Fruit fly (Drosophila melanogaster) whole organism, embryonic: ENCODE data around the gene Sema5c.

Experiments used
- Atf-2 ChIP-seq: fragments of 200-800 bp; sonication (Bioruptor generic); optimal IDR thresholded peaks from 2 replicates; lab custom pipeline; 2016; ENCODE audit warnings: missing biosample characterization, missing genetic modification characterization
- Atf6 ChIP-seq: fragments of 200-800 bp; sonication (Bioruptor generic); IDR thresholded peaks from 2 replicates; pipeline ENCODE4 v1.3.6; 2022; ENCODE audit warnings: missing biosample characterization, missing genetic modification characterization
- Blimp-1 ChIP-seq: fragments of 200-800 bp; sonication (Bioruptor generic); optimal IDR thresholded peaks from 3 replicates; lab custom pipeline; 2018; ENCODE audit warnings: missing biosample characterization, missing genetic modification characterization, mild to moderate bottlenecking, moderate library complexity, missing genetic modification reagents
- C15 ChIP-seq: fragments of 200-800 bp; sonication (Bioruptor generic); IDR thresholded peaks from 3 replicates; pipeline ENCODE4 v1.3.6; 2022; ENCODE audit warnings: missing biosample characterization, missing genetic modification characterization
- CG1233 ChIP-seq: fragments of 200-800 bp; sonication (Bioruptor generic); optimal IDR thresholded peaks from 4 replicates; lab custom pipeline; 2018; ENCODE audit warnings: missing biosample characterization, mild to moderate bottlenecking, missing genetic modification characterization
- CG12942 ChIP-seq: fragments of 200-800 bp; sonication (Bioruptor generic); optimal IDR thresholded peaks from 3 replicates; lab custom pipeline; 2016; ENCODE audit warnings: missing biosample characterization, missing genetic modification characterization
- CG13123 ChIP-seq: fragments of 200-800 bp; sonication (Bioruptor generic); optimal IDR thresholded peaks from 2 replicates; lab custom pipeline; 2016; ENCODE audit warnings: missing biosample characterization, missing genetic modification characterization
- CG13296 ChIP-seq: fragments of 200-800 bp; sonication (Bioruptor generic); optimal IDR thresholded peaks from 3 replicates; lab custom pipeline; 2018; ENCODE audit warnings: missing biosample characterization, mild to moderate bottlenecking, missing genetic modification characterization
- CG15073 ChIP-seq: fragments of 200-800 bp; sonication (Bioruptor generic); optimal IDR thresholded peaks from 2 replicates; lab custom pipeline; 2016; ENCODE audit warnings: missing biosample characterization, missing genetic modification characterization
- CG15269 ChIP-seq: fragments of 200-800 bp; sonication (Bioruptor generic); optimal IDR thresholded peaks from 2 replicates; lab custom pipeline; 2018; ENCODE audit warnings: missing biosample characterization, mild to moderate bottlenecking, missing genetic modification characterization, moderate library complexity
- CG15696 ChIP-seq: fragments of 200-800 bp; sonication (Bioruptor generic); optimal IDR thresholded peaks from 2 replicates; lab custom pipeline; 2019; ENCODE audit warnings: missing biosample characterization, mild to moderate bottlenecking, missing genetic modification characterization, moderate library complexity
- CG16863 ChIP-seq: fragments of 200-800 bp; sonication (Bioruptor generic); optimal IDR thresholded peaks from 3 replicates; lab custom pipeline; 2016; ENCODE audit warnings: missing biosample characterization, missing genetic modification characterization
- CG17612 ChIP-seq: fragments of 200-800 bp; sonication (Bioruptor generic); IDR thresholded peaks from 2 replicates; pipeline ENCODE4 v1.3.6; 2022; ENCODE audit warnings: missing biosample characterization, missing genetic modification characterization
- CG32772 ChIP-seq: fragments of 200-800 bp; sonication (Bioruptor generic); IDR thresholded peaks from 2 replicates; pipeline ENCODE4 v1.3.6; 2022; ENCODE audit warnings: missing biosample characterization, missing genetic modification characterization
- CG34422 ChIP-seq: fragments of 200-800 bp; sonication (Bioruptor generic); IDR thresholded peaks from 3 replicates; pipeline ENCODE4 v1.3.6; 2022; ENCODE audit warnings: missing biosample characterization, missing genetic modification characterization
- CG4617 ChIP-seq: fragments of 200-800 bp; sonication (Bioruptor generic); optimal IDR thresholded peaks from 3 replicates; lab custom pipeline; 2016; ENCODE audit warnings: missing biosample characterization, missing genetic modification characterization, borderline replicate concordance
- CG7372 ChIP-seq: fragments of 200-800 bp; sonication (Bioruptor generic); IDR thresholded peaks from 2 replicates; pipeline ENCODE4 v1.3.6; 2022; ENCODE audit warnings: missing biosample characterization, missing genetic modification characterization
- CG8388 ChIP-seq: fragments of 200-800 bp; sonication (Bioruptor generic); optimal IDR thresholded peaks from 2 replicates; lab custom pipeline; 2019; ENCODE audit warnings: missing biosample characterization, mild to moderate bottlenecking, missing genetic modification characterization, moderate library complexity
- CTCF ChIP-seq: fragments of 200-800 bp; sonication (Bioruptor generic); optimal IDR thresholded peaks from 2 replicates; lab custom pipeline; 2017; ENCODE audit warnings: missing biosample characterization, mild to moderate bottlenecking, missing genetic modification characterization, moderate library complexity
- Eip74EF ChIP-seq, 2 experiments: fragments of 200-800 bp in 1 of 2; fragments of >200 bp in 1 of 2; sonication (Bioruptor generic) in 1 of 2; optimal IDR thresholded peaks; 2 replicates each; lab custom pipeline; 2017 to 2019; ENCODE audit warnings: missing biosample characterization in 2 of 2, missing genetic modification characterization in 2 of 2, mild to moderate bottlenecking in 1 of 2, moderate library complexity in 1 of 2
- H15 ChIP-seq: fragments of 200-800 bp; sonication (Bioruptor generic); IDR thresholded peaks from 3 replicates; pipeline ENCODE4 v1.3.6; 2022; ENCODE audit warnings: missing biosample characterization, missing genetic modification characterization
- Hsf ChIP-seq: fragments of 200-800 bp; sonication (Bioruptor generic); optimal IDR thresholded peaks from 3 replicates; lab custom pipeline; 2016; ENCODE audit warnings: missing biosample characterization, missing genetic modification characterization
- Opbp ChIP-seq: fragments of 200-800 bp; sonication (Bioruptor generic); IDR thresholded peaks from 3 replicates; pipeline ENCODE4 v1.3.6; 2022; ENCODE audit warnings: missing biosample characterization, missing genetic modification characterization; ENCODE audit not compliant: partially characterized antibody
- Sox100B ChIP-seq: fragments of 200-800 bp; sonication (Bioruptor generic); optimal IDR thresholded peaks from 3 replicates; lab custom pipeline; 2018; ENCODE audit warnings: missing biosample characterization, mild to moderate bottlenecking, missing genetic modification characterization
- Xrp1 ChIP-seq: fragments of 200-800 bp; sonication (Bioruptor generic); IDR thresholded peaks from 2 replicates; pipeline ENCODE4 v1.3.6; 2022; ENCODE audit warnings: missing biosample characterization, missing genetic modification characterization
- aop ChIP-seq: fragments of 200-800 bp; sonication (Bioruptor generic); IDR thresholded peaks from 2 replicates; pipeline ENCODE4 v1.3.6; 2022; ENCODE audit warnings: missing biosample characterization, missing genetic modification characterization
- bab2 ChIP-seq: fragments of 200-800 bp; sonication (Bioruptor generic); optimal IDR thresholded peaks from 2 replicates; lab custom pipeline; 2016; ENCODE audit warnings: missing biosample characterization, missing genetic modification characterization
- bbx ChIP-seq: fragments of 200-800 bp; sonication (Bioruptor generic); IDR thresholded peaks from 2 replicates; pipeline ENCODE4 v1.3.6; 2022; ENCODE audit warnings: missing biosample characterization, missing genetic modification characterization; ENCODE audit not compliant: partially characterized antibody
- btn ChIP-seq: fragments of 200-800 bp; sonication (Bioruptor generic); optimal IDR thresholded peaks from 2 replicates; lab custom pipeline; 2016; ENCODE audit warnings: missing biosample characterization, missing genetic modification characterization
- cato ChIP-seq: fragments of 200-800 bp; sonication (Bioruptor generic); optimal IDR thresholded peaks from 2 replicates; lab custom pipeline; 2016; ENCODE audit warnings: missing biosample characterization, missing genetic modification characterization, borderline replicate concordance
- caup ChIP-seq: fragments of 200-800 bp; sonication (Bioruptor generic); optimal IDR thresholded peaks from 3 replicates; lab custom pipeline; 2017; ENCODE audit warnings: missing biosample characterization, mild to moderate bottlenecking, missing genetic modification characterization, moderate library complexity; ENCODE audit not compliant: severe bottlenecking
- cg ChIP-seq: fragments of 200-800 bp; sonication (Bioruptor generic); optimal IDR thresholded peaks from 3 replicates; lab custom pipeline; 2019; ENCODE audit warnings: missing biosample characterization, mild to moderate bottlenecking, missing genetic modification characterization, moderate library complexity
- chif ChIP-seq, 2 experiments: fragments of 200-800 bp; sonication (Bioruptor generic); optimal IDR thresholded peaks; 3 replicates each; lab custom pipeline; 2016; ENCODE audit warnings: missing biosample characterization in 2 of 2, missing genetic modification characterization in 2 of 2
- chinmo ChIP-seq: fragments of 200-800 bp; sonication (Bioruptor generic); IDR thresholded peaks from 4 replicates; pipeline ENCODE4 v1.3.6; 2022; ENCODE audit warnings: missing biosample characterization, missing genetic modification characterization; ENCODE audit not compliant: partially characterized antibody
- dati ChIP-seq: fragments of 200-800 bp; sonication (Bioruptor generic); IDR thresholded peaks from 2 replicates; pipeline ENCODE4 v1.3.6; 2022; ENCODE audit warnings: missing biosample characterization, missing genetic modification characterization
- gem ChIP-seq: fragments of 200-800 bp; sonication (Bioruptor generic); optimal IDR thresholded peaks from 2 replicates; lab custom pipeline; 2019; ENCODE audit warnings: missing biosample characterization, mild to moderate bottlenecking, missing genetic modification characterization, moderate library complexity
- gro ChIP-seq: fragments of 200-800 bp; sonication (Bioruptor generic); optimal IDR thresholded peaks from 2 replicates; lab custom pipeline; 2016; ENCODE audit warnings: missing biosample characterization, missing genetic modification characterization
- hb ChIP-seq: fragments of 200-800 bp; sonication (Bioruptor generic); IDR thresholded peaks from 3 replicates; pipeline ENCODE4 v1.3.6; 2022; ENCODE audit warnings: missing biosample characterization, missing genetic modification characterization; ENCODE audit not compliant: partially characterized antibody
- hth ChIP-seq: fragments of >200 bp; optimal IDR thresholded peaks from 2 replicates; lab custom pipeline; 2017; ENCODE audit warnings: inconsistent platforms
- jumu ChIP-seq: fragments of 200-800 bp; sonication (Bioruptor generic); optimal IDR thresholded peaks from 3 replicates; lab custom pipeline; 2016; ENCODE audit warnings: missing biosample characterization, missing genetic modification characterization
- ken ChIP-seq: fragments of 200-800 bp; sonication (Bioruptor generic); IDR thresholded peaks from 3 replicates; pipeline ENCODE4 v1.3.6; 2022; ENCODE audit warnings: missing biosample characterization, missing genetic modification characterization
- mirr ChIP-seq: fragments of 200-800 bp; sonication (Bioruptor generic); optimal IDR thresholded peaks from 3 replicates; lab custom pipeline; 2018; ENCODE audit warnings: missing biosample characterization, mild to moderate bottlenecking, missing genetic modification characterization
- nmo ChIP-seq: fragments of 200-800 bp; sonication (Bioruptor generic); optimal IDR thresholded peaks from 2 replicates; lab custom pipeline; 2018; ENCODE audit warnings: missing biosample characterization, mild to moderate bottlenecking, missing genetic modification characterization, moderate library complexity
- pnt ChIP-seq: fragments of 200-800 bp; sonication (Bioruptor generic); optimal IDR thresholded peaks from 3 replicates; lab custom pipeline; 2016; ENCODE audit warnings: missing biosample characterization, missing genetic modification characterization
- sim ChIP-seq: fragments of 200-800 bp; sonication (Bioruptor generic); IDR thresholded peaks from 2 replicates; pipeline ENCODE4 v1.3.6; 2022; ENCODE audit warnings: missing biosample characterization, missing genetic modification characterization
- tio ChIP-seq: fragments of 200-800 bp; sonication (Bioruptor generic); optimal IDR thresholded peaks from 2 replicates; lab custom pipeline; 2017; ENCODE audit warnings: missing biosample characterization, missing genetic modification characterization, inconsistent platforms
- usp ChIP-seq: fragments of >200 bp; optimal IDR thresholded peaks from 2 replicates; lab custom pipeline; 2017; ENCODE audit warnings: missing biosample characterization, missing genetic modification characterization

Sema5c gene

dm6 chr3L:12111081-12111958, 29.7 kb upstream of the Sema5c start (continued):
- no peak for TF ChIP-seq C15 (GFP tag; lab: Robert Waterston, UW)
- peak; percentile 86 for TF ChIP-seq CG1233 (GFP tag; lab: Kevin White, UChicago)
- peak; percentile 49 for TF ChIP-seq Hsf (GFP tag; lab: Kevin White, UChicago)
- peak; percentile 60 for TF ChIP-seq cato (GFP tag; lab: Kevin White, UChicago)
- TF ChIP-seq pnt (GFP tag; lab: Kevin White, UChicago): no peak
- no peak for TF ChIP-seq CTCF (GFP tag; lab: Kevin White, UChicago)
- TF ChIP-seq CG4617 (GFP tag; lab: Kevin White, UChicago): no peak
- peak; percentile 65; the same call in 1 of the 2 replicates for TF ChIP-seq CG32772 (GFP tag; lab: Robert Waterston, UW)
- peak; percentile 69; the same call in 2 of the 3 replicates for TF ChIP-seq CG34422 (GFP tag; lab: Robert Waterston, UW)
- no peak for TF ChIP-seq gro (GFP tag; lab: Kevin White, UChicago)
- TF ChIP-seq CG17612 (GFP tag; lab: Robert Waterston, UW): no peak
- TF ChIP-seq hth (lab: Kevin White, UChicago): no peak
- peak; percentile 62; the same call in 1 of the 3 replicates for TF ChIP-seq ken (GFP tag; lab: Robert Waterston, UW)
- peak; percentile 90 for TF ChIP-seq Sox100B (GFP tag; lab: Kevin White, UChicago)
- TF ChIP-seq CG15696 (tag; lab: Kevin White, UChicago): peak; percentile 79
- peak; percentile 96 for TF ChIP-seq nmo (GFP tag; lab: Kevin White, UChicago)
- TF ChIP-seq CG15073 (GFP tag; lab: Kevin White, UChicago): peak; percentile 27
- TF ChIP-seq gem (tag; lab: Kevin White, UChicago): peak; percentile 94
- TF ChIP-seq bab2: peak; percentile 54
- peak; percentile 90 for TF ChIP-seq CG15269 (tag; lab: Kevin White, UChicago)
- peak; percentile 49; the same call in 1 of the 2 replicates for TF ChIP-seq CG7372 (GFP tag; lab: Robert Waterston, UW)
- TF ChIP-seq CG13296: peak; percentile 71
- TF ChIP-seq caup (GFP tag; lab: Kevin White, UChicago): peak; percentile 65
- 0 out of 3 replicates have a peak, but pooled peaks have one; percentile 46 for TF ChIP-seq H15 (GFP tag; lab: Robert Waterston, UW)
- TF ChIP-seq Atf-2 (GFP tag; lab: Kevin White, UChicago): no peak
- peak; percentile 88 for TF ChIP-seq Xrp1
- TF ChIP-seq btn (GFP tag; lab: Kevin White, UChicago): no peak
- peak in 1 of 2 experiments; percentile 54 for TF ChIP-seq chif (GFP tag; optimal IDR thresholded peaks at IDR 0.05; lab: Kevin White, UChicago)
- TF ChIP-seq dati (GFP tag; lab: Robert Waterston, UW): no peak
- TF ChIP-seq mirr (GFP tag; lab: Kevin White, UChicago): no peak
- TF ChIP-seq chinmo (GFP tag; lab: Robert Waterston, UW): peak; percentile 96; the same call in 3 of the 4 replicates
- TF ChIP-seq CG16863 (GFP tag; lab: Kevin White, UChicago): peak; percentile 14
- TF ChIP-seq Eip74EF (GFP tag; optimal IDR thresholded peaks at IDR 0.05; lab: Kevin White, UChicago): peak in 1 of 2 experiments; percentile 82
- no peak for TF ChIP-seq hb
- no peak for TF ChIP-seq usp (GFP tag; lab: Kevin White, UChicago)
- TF ChIP-seq CG12942 (GFP tag; lab: Kevin White, UChicago): peak; percentile 50
- TF ChIP-seq cg (GFP tag; lab: Kevin White, UChicago): peak; percentile 34
- peak; percentile 60 for TF ChIP-seq tio
- no peak for TF ChIP-seq aop
- peak; percentile 57 for TF ChIP-seq CG13123 (GFP tag; lab: Kevin White, UChicago)
- no peak for TF ChIP-seq bbx (GFP tag; lab: Robert Waterston, UW)
- TF ChIP-seq Blimp-1: peak; percentile 93
- TF ChIP-seq jumu (GFP tag; lab: Kevin White, UChicago): peak; percentile 0
- peak; percentile 51; the same call in 1 of the 2 replicates for TF ChIP-seq sim
- TF ChIP-seq Atf6 (GFP tag; lab: Robert Waterston, UW): peak; percentile 44; the same call in 1 of the 2 replicates
- no peak for TF ChIP-seq Opbp
- TF ChIP-seq CG8388 (GFP tag; lab: Kevin White, UChicago): peak; percentile 85
